Worm (Caenorhabditis elegans) whole organism, L3 larva: ENCODE data around the gene ZC477.7.

Experiments used
- R02D3.7 ChIP-seq: fragments of 150-350 bp; optimal IDR thresholded peaks from 2 replicates; lab custom pipeline; 2014; ENCODE audit warnings: missing biosample characterization, missing genetic modification characterization
- ZK546.5 ChIP-seq: sonication (generic microtip); optimal IDR thresholded peaks from 2 replicates; lab custom pipeline; 2017; ENCODE audit warnings: missing biosample characterization, missing genetic modification characterization
- ama-1 ChIP-seq: fragments of 150-350 bp; optimal IDR thresholded peaks from 2 replicates; lab custom pipeline; 2018
- ceh-16 ChIP-seq: sonication (generic microtip); optimal IDR thresholded peaks from 2 replicates; lab custom pipeline; 2017; ENCODE audit warnings: missing biosample characterization, missing genetic modification characterization
- ceh-28 ChIP-seq: fragments of 150-350 bp; optimal IDR thresholded peaks from 2 replicates; lab custom pipeline; 2014; ENCODE audit warnings: missing biosample characterization, missing genetic modification reagents, missing genetic modification characterization
- ceh-82 ChIP-seq: fragments of 150-350 bp; optimal IDR thresholded peaks from 2 replicates; lab custom pipeline; 2014; ENCODE audit warnings: missing biosample characterization, missing genetic modification characterization
- ceh-9 ChIP-seq: sonication (generic microtip); optimal IDR thresholded peaks from 2 replicates; lab custom pipeline; 2018; ENCODE audit warnings: missing biosample characterization, missing genetic modification characterization
- daf-12 ChIP-seq: fragments of 150-350 bp; optimal IDR thresholded peaks from 2 replicates; lab custom pipeline; 2014; ENCODE audit warnings: missing biosample characterization, missing genetic modification reagents, missing genetic modification characterization
- egl-27 ChIP-seq: sonication (generic microtip); optimal IDR thresholded peaks from 4 replicates; lab custom pipeline; 2017; ENCODE audit warnings: missing biosample characterization, missing genetic modification reagents, missing genetic modification characterization
- elt-3 ChIP-seq, 3 experiments: fragments of 150-350 bp in 1 of 3; sonication (generic microtip) in 2 of 3; optimal IDR thresholded peaks; 2 replicates in 2 of 3; 4 replicates in 1 of 3; lab custom pipeline; 2014 to 2017; ENCODE audit warnings: missing biosample characterization in 3 of 3, missing genetic modification characterization in 3 of 3
- fkh-10 ChIP-seq: sonication (generic microtip); optimal IDR thresholded peaks from 2 replicates; lab custom pipeline; 2017; ENCODE audit warnings: missing biosample characterization, missing genetic modification reagents, missing genetic modification characterization
- fkh-2 ChIP-seq: fragments of 150-350 bp; optimal IDR thresholded peaks from 2 replicates; lab custom pipeline; 2014; ENCODE audit warnings: missing biosample characterization, missing genetic modification reagents, missing genetic modification characterization
- fos-1 ChIP-seq: fragments of 150-350 bp; optimal IDR thresholded peaks from 2 replicates; lab custom pipeline; 2014; ENCODE audit warnings: missing biosample characterization, missing genetic modification characterization
- lin-15B ChIP-seq: fragments of 150-350 bp; optimal IDR thresholded peaks from 2 replicates; lab custom pipeline; 2014; ENCODE audit warnings: missing biosample characterization, missing genetic modification characterization
- lsy-12 ChIP-seq: sonication (generic microtip); optimal IDR thresholded peaks from 2 replicates; lab custom pipeline; 2016; ENCODE audit warnings: mild to moderate bottlenecking, missing genetic modification characterization, missing compliant biosample characterization
- mdl-1 ChIP-seq: fragments of 150-350 bp; optimal IDR thresholded peaks from 2 replicates; lab custom pipeline; 2014; ENCODE audit warnings: missing biosample characterization, missing genetic modification characterization
- mml-1 ChIP-seq: fragments of 150-350 bp; sonication (generic microtip); optimal IDR thresholded peaks from 3 replicates; lab custom pipeline; 2014; ENCODE audit warnings: missing biosample characterization, missing genetic modification characterization
- nhr-11 ChIP-seq: fragments of 150-350 bp; optimal IDR thresholded peaks from 2 replicates; lab custom pipeline; 2014; ENCODE audit warnings: missing biosample characterization, missing genetic modification characterization
- nhr-12 ChIP-seq: fragments of 150-350 bp; optimal IDR thresholded peaks from 2 replicates; lab custom pipeline; 2014; ENCODE audit warnings: missing biosample characterization, missing genetic modification characterization
- nhr-23 ChIP-seq: fragments of 150-350 bp; optimal IDR thresholded peaks from 2 replicates; lab custom pipeline; 2014; ENCODE audit warnings: missing biosample characterization, missing genetic modification reagents, missing genetic modification characterization
- nhr-25 ChIP-seq: sonication (generic microtip); optimal IDR thresholded peaks from 2 replicates; lab custom pipeline; 2017; ENCODE audit warnings: missing biosample characterization, missing genetic modification characterization
- nhr-28 ChIP-seq: fragments of 150-350 bp; optimal IDR thresholded peaks from 2 replicates; lab custom pipeline; 2014; ENCODE audit warnings: missing biosample characterization, missing genetic modification characterization
- nhr-43 ChIP-seq: sonication (generic microtip); optimal IDR thresholded peaks from 2 replicates; lab custom pipeline; 2016; ENCODE audit warnings: mild to moderate bottlenecking, missing genetic modification characterization, missing compliant biosample characterization; ENCODE audit not compliant: poor library complexity, severe bottlenecking
- nhr-67 ChIP-seq: fragments of 150-350 bp; optimal IDR thresholded peaks from 2 replicates; lab custom pipeline; 2014; ENCODE audit warnings: missing biosample characterization, missing genetic modification characterization
- nhr-76 ChIP-seq: fragments of 150-350 bp; sonication (generic microtip); optimal IDR thresholded peaks from 5 replicates; lab custom pipeline; 2014; ENCODE audit warnings: missing biosample characterization, missing genetic modification characterization
- nhr-77 ChIP-seq: fragments of 150-350 bp; optimal IDR thresholded peaks from 2 replicates; lab custom pipeline; 2014; ENCODE audit warnings: missing biosample characterization, missing genetic modification characterization
- pha-4 ChIP-seq: fragments of 150-350 bp; optimal IDR thresholded peaks from 2 replicates; lab custom pipeline; 2014; ENCODE audit warnings: missing biosample characterization, missing genetic modification reagents, missing genetic modification characterization
- pqm-1 ChIP-seq: fragments of 150-350 bp; optimal IDR thresholded peaks from 2 replicates; lab custom pipeline; 2017; ENCODE audit warnings: missing biosample characterization, missing genetic modification characterization, inconsistent platforms
- sea-2 ChIP-seq: fragments of 150-350 bp; sonication (generic microtip); optimal IDR thresholded peaks from 4 replicates; lab custom pipeline; 2014; ENCODE audit warnings: missing biosample characterization, missing genetic modification reagents, missing genetic modification characterization
- skn-1 ChIP-seq: fragments of 150-350 bp; optimal IDR thresholded peaks from 2 replicates; lab custom pipeline; 2014; ENCODE audit warnings: missing biosample characterization, missing genetic modification characterization
- snpc-4 ChIP-seq: fragments of 150-350 bp; optimal IDR thresholded peaks from 2 replicates; lab custom pipeline; 2014; ENCODE audit warnings: missing biosample characterization, missing genetic modification characterization
- tbx-2 ChIP-seq: sonication (generic microtip); optimal IDR thresholded peaks from 2 replicates; lab custom pipeline; 2016; ENCODE audit warnings: mild to moderate bottlenecking, missing genetic modification characterization, missing compliant biosample characterization
- unc-39 ChIP-seq: sonication (generic microtip); optimal IDR thresholded peaks from 4 replicates; lab custom pipeline; 2017; ENCODE audit warnings: missing biosample characterization, missing genetic modification characterization
- unc-62 ChIP-seq: fragments of 150-350 bp; sonication (generic microtip); optimal IDR thresholded peaks from 4 replicates; lab custom pipeline; 2014; ENCODE audit warnings: missing biosample characterization, missing genetic modification reagents, missing genetic modification characterization
- zag-1 ChIP-seq: fragments of 150-350 bp; optimal IDR thresholded peaks from 2 replicates; lab custom pipeline; 2014; ENCODE audit warnings: missing biosample characterization, missing genetic modification characterization
- ztf-11 ChIP-seq: fragments of 150-350 bp; optimal IDR thresholded peaks from 2 replicates; lab custom pipeline; 2014; ENCODE audit warnings: missing biosample characterization, missing genetic modification characterization
- ztf-4 ChIP-seq: fragments of 150-350 bp; optimal IDR thresholded peaks from 2 replicates; lab custom pipeline; 2014; ENCODE audit warnings: missing biosample characterization, missing genetic modification characterization

ZC477.7 gene

ce11 chrIV:7111354-7111753 is at the start of gene ZC477.7, which contains the start of gene ssq-3:
ZC477.7 (minus strand) TSS chrIV:7111454.
ssq-3 (plus strand) TSS chrIV:7111604.
- TF ChIP-seq ztf-11 (tag; lab: Kevin White, UChicago) = no peak
- no peak for TF ChIP-seq ceh-28 (tag; lab: Kevin White, UChicago)
- TF ChIP-seq pha-4 = no peak
- no peak for TF ChIP-seq nhr-76 (tag; lab: Kevin White, UChicago)
- TF ChIP-seq nhr-11 (tag; lab: Kevin White, UChicago) = no peak
- TF ChIP-seq nhr-25 (tag; lab: Kevin White, UChicago) = no peak
- TF ChIP-seq mdl-1 (tag; lab: Kevin White, UChicago) = no peak
- no peak for TF ChIP-seq elt-3 (tag; optimal IDR thresholded peaks at IDR 0.05; lab: Kevin White, UChicago)
- TF ChIP-seq sea-2 (GFP tag; lab: Kevin White, UChicago) = no peak
- TF ChIP-seq pqm-1 (tag; lab: Kevin White, UChicago) = no peak
- no peak for TF ChIP-seq nhr-23 (tag; lab: Kevin White, UChicago)

ce11 chrIV:7159586-7159985 is 48.3 kb upstream of the ZC477.7 start:
- TF ChIP-seq elt-3 (tag; optimal IDR thresholded peaks at IDR 0.05; lab: Kevin White, UChicago) = no peak
- no peak for TF ChIP-seq unc-39 (tag; lab: Kevin White, UChicago)
- TF ChIP-seq R02D3.7 (tag; lab: Kevin White, UChicago) = no peak
- no peak for TF ChIP-seq ceh-82 (tag; lab: Kevin White, UChicago)
- TF ChIP-seq fkh-2 = no peak
- TF ChIP-seq mml-1 (tag; lab: Kevin White, UChicago) = no peak
- TF ChIP-seq nhr-76 (tag; lab: Kevin White, UChicago) = no peak
- TF ChIP-seq nhr-11 (tag; lab: Kevin White, UChicago) = no peak
- TF ChIP-seq zag-1 = no peak
- no peak for TF ChIP-seq lsy-12 (tag; lab: Kevin White, UChicago)
- TF ChIP-seq ztf-4 (tag; lab: Kevin White, UChicago) = no peak
- no peak for TF ChIP-seq ama-1
- no peak for TF ChIP-seq nhr-12 (tag; lab: Kevin White, UChicago)
- TF ChIP-seq nhr-28 (tag; lab: Kevin White, UChicago) = no peak
- no peak for TF ChIP-seq daf-12 (tag; lab: Kevin White, UChicago)
- no peak for TF ChIP-seq fkh-10 (GFP tag; lab: Kevin White, UChicago)
- no peak for TF ChIP-seq ZK546.5
- no peak for TF ChIP-seq pha-4
- no peak for TF ChIP-seq skn-1 (tag; lab: Kevin White, UChicago)

ce11 chrIV:7158161-7158560 is 46.9 kb upstream of the ZC477.7 start:
- no peak for TF ChIP-seq nhr-28 (tag; lab: Kevin White, UChicago)
- no peak for TF ChIP-seq nhr-67 (tag; lab: Kevin White, UChicago)
- no peak for TF ChIP-seq nhr-11 (tag; lab: Kevin White, UChicago)
- no peak for TF ChIP-seq unc-62 (GFP tag; lab: Kevin White, UChicago)
- no peak for TF ChIP-seq snpc-4 (tag; lab: Kevin White, UChicago)
- TF ChIP-seq nhr-43 = no peak

- TF ChIP-seq tbx-2 (tag; lab: Kevin White, UChicago) (no peak), unc-39 (tag; lab: Kevin White, UChicago) (no peak), ZK546.5 (no peak), nhr-77 (tag; lab: Kevin White, UChicago) (no peak), ceh-9 (tag; lab: Kevin White, UChicago) (no peak), fkh-10 (GFP tag; lab: Kevin White, UChicago) (no peak), lsy-12 (tag; lab: Kevin White, UChicago) (no peak), nhr-43 (no peak), fos-1 (tag; lab: Kevin White, UChicago) (no peak), nhr-76 (tag; lab: Kevin White, UChicago) (no peak), lin-15B (no peak), ama-1 (no peak), egl-27 (tag; lab: Kevin White, UChicago) (no peak), skn-1 (tag; lab: Kevin White, UChicago) (no peak), ceh-16 (tag; lab: Kevin White, UChicago) (no peak)
Observed at ce11 chrIV:7156356-7156755, 45.1 kb upstream of the ZC477.7 start, which contains the start of gene maph-9. maph-9 (plus strand) TSS chrIV:7156628.
